Fruit fly (Drosophila melanogaster) whole organism, embryonic: Measurements from ENCODE around the gene htk.

Experiments used
- Awh ChIP-seq: fragments of 200-800 bp; sonication (Bioruptor generic); IDR thresholded peaks from 2 replicates; pipeline ENCODE4, ENCODE4 v1.3.6; 2022; ENCODE audit warnings: missing biosample characterization, missing genetic modification characterization
- B-H1 ChIP-seq: fragments of 200-800 bp; sonication (Bioruptor generic); IDR thresholded peaks from 3 replicates; pipeline ENCODE4 v1.3.6; 2022; ENCODE audit warnings: missing biosample characterization, missing genetic modification characterization
- Bgb ChIP-seq: fragments of 200-800 bp; sonication (Bioruptor generic); IDR thresholded peaks from 2 replicates; pipeline ENCODE4 v1.3.6; 2022; ENCODE audit warnings: missing biosample characterization, missing genetic modification characterization; ENCODE audit not compliant: partially characterized antibody
- CG10147 ChIP-seq: fragments of 200-800 bp; sonication (Bioruptor generic); optimal IDR thresholded peaks from 2 replicates; lab custom pipeline; 2019; ENCODE audit warnings: missing biosample characterization, mild to moderate bottlenecking, missing genetic modification characterization, moderate library complexity
- CG10366 ChIP-seq: fragments of 200-800 bp; sonication (Bioruptor generic); IDR thresholded peaks from 2 replicates; pipeline ENCODE4 v1.3.6; 2022; ENCODE audit warnings: missing biosample characterization, missing genetic modification characterization
- CG10543 ChIP-seq: fragments of 200-800 bp; sonication (Bioruptor generic); optimal IDR thresholded peaks from 3 replicates; lab custom pipeline; 2017; ENCODE audit warnings: missing biosample characterization, mild to moderate bottlenecking, missing genetic modification characterization, moderate library complexity
- CG10654 ChIP-seq: fragments of 200-800 bp; sonication (Bioruptor generic); optimal IDR thresholded peaks from 2 replicates; lab custom pipeline; 2016; ENCODE audit warnings: missing biosample characterization, missing genetic modification characterization
- CG10979 ChIP-seq: fragments of 200-800 bp; sonication (Bioruptor generic); optimal IDR thresholded peaks from 2 replicates; lab custom pipeline; 2018; ENCODE audit warnings: missing biosample characterization, mild to moderate bottlenecking, missing genetic modification characterization, moderate library complexity
- CG11093 ChIP-seq: fragments of 200-800 bp; sonication (Bioruptor generic); IDR thresholded peaks from 3 replicates; pipeline ENCODE4 v1.3.6; 2022; ENCODE audit warnings: missing biosample characterization, missing genetic modification characterization
- CG11456 ChIP-seq: fragments of 200-800 bp; sonication (Bioruptor generic); IDR thresholded peaks from 3 replicates; pipeline ENCODE4 v1.3.6; 2022; ENCODE audit warnings: missing biosample characterization, missing genetic modification characterization
- CG12744 ChIP-seq: fragments of 200-800 bp; sonication (Bioruptor generic); optimal IDR thresholded peaks from 2 replicates; lab custom pipeline; 2016; ENCODE audit warnings: missing biosample characterization, missing genetic modification characterization
- CG13287 ChIP-seq: fragments of 200-800 bp; sonication (Bioruptor generic); IDR thresholded peaks from 2 replicates; pipeline ENCODE4 v1.3.6; 2022; ENCODE audit warnings: missing biosample characterization, missing genetic modification characterization; ENCODE audit not compliant: partially characterized antibody
- CG13424 ChIP-seq: fragments of 200-800 bp; sonication (Bioruptor generic); optimal IDR thresholded peaks from 2 replicates; lab custom pipeline; 2019; ENCODE audit warnings: missing biosample characterization, mild to moderate bottlenecking, missing genetic modification characterization, moderate library complexity
- CG14710 ChIP-seq: fragments of 200-800 bp; sonication (Bioruptor generic); optimal IDR thresholded peaks from 3 replicates; lab custom pipeline; 2019; ENCODE audit warnings: missing biosample characterization, mild to moderate bottlenecking, missing genetic modification characterization, moderate library complexity
- CG15514 ChIP-seq: fragments of 200-800 bp; sonication (Bioruptor generic); optimal IDR thresholded peaks from 3 replicates; lab custom pipeline; 2017; ENCODE audit warnings: missing biosample characterization, missing genetic modification characterization, mild to moderate bottlenecking, moderate library complexity, missing genetic modification reagents
- CG15601 ChIP-seq: fragments of 200-800 bp; sonication (Bioruptor generic); optimal IDR thresholded peaks from 3 replicates; lab custom pipeline; 2019; ENCODE audit warnings: missing biosample characterization, mild to moderate bottlenecking, missing genetic modification characterization, moderate library complexity
- CG1602 ChIP-seq: fragments of 200-800 bp; sonication (Bioruptor generic); optimal IDR thresholded peaks from 3 replicates; lab custom pipeline; 2016; ENCODE audit warnings: missing biosample characterization, missing genetic modification characterization
- CG16813 ChIP-seq: fragments of 200-800 bp; sonication (Bioruptor generic); IDR thresholded peaks from 3 replicates; pipeline ENCODE4 v1.3.6; 2022; ENCODE audit warnings: missing biosample characterization, missing genetic modification characterization; ENCODE audit not compliant: partially characterized antibody
- CG17612 ChIP-seq: fragments of 200-800 bp; sonication (Bioruptor generic); IDR thresholded peaks from 2 replicates; pipeline ENCODE4 v1.3.6; 2022; ENCODE audit warnings: missing biosample characterization, missing genetic modification characterization
- CG18619 ChIP-seq: fragments of 200-800 bp; sonication (Bioruptor generic); optimal IDR thresholded peaks from 3 replicates; lab custom pipeline; 2017; ENCODE audit warnings: missing biosample characterization, mild to moderate bottlenecking, missing genetic modification characterization
- CG2202 ChIP-seq: fragments of 200-800 bp; sonication (Bioruptor generic); optimal IDR thresholded peaks from 2 replicates; lab custom pipeline; 2018; ENCODE audit warnings: missing biosample characterization, mild to moderate bottlenecking, missing genetic modification characterization
- CG2712 ChIP-seq: fragments of 200-800 bp; optimal IDR thresholded peaks from 3 replicates; lab custom pipeline; 2019; ENCODE audit warnings: missing biosample characterization, mild to moderate bottlenecking, missing genetic modification characterization, moderate library complexity
- CG30020 ChIP-seq: fragments of 200-800 bp; optimal IDR thresholded peaks from 2 replicates; lab custom pipeline; 2019; ENCODE audit warnings: missing biosample characterization, mild to moderate bottlenecking, missing genetic modification characterization, moderate library complexity
- CG33557 ChIP-seq: fragments of 200-800 bp; sonication (Bioruptor generic); optimal IDR thresholded peaks from 2 replicates; lab custom pipeline; 2019; ENCODE audit warnings: missing biosample characterization, mild to moderate bottlenecking, missing genetic modification characterization, moderate library complexity
- CG6683 ChIP-seq: fragments of 200-800 bp; sonication (Bioruptor generic); optimal IDR thresholded peaks from 2 replicates; lab custom pipeline; 2017; ENCODE audit warnings: missing biosample characterization, mild to moderate bottlenecking, missing genetic modification characterization, missing genetic modification reagents
- CG6791 ChIP-seq: fragments of 200-800 bp; sonication (Bioruptor generic); IDR thresholded peaks from 3 replicates; pipeline ENCODE4 v1.3.6; 2022; ENCODE audit warnings: missing biosample characterization, missing genetic modification characterization; ENCODE audit not compliant: partially characterized antibody
- CG6813 ChIP-seq: fragments of 200-800 bp; sonication (Bioruptor generic); optimal IDR thresholded peaks from 2 replicates; lab custom pipeline; 2017; ENCODE audit warnings: missing biosample characterization, missing genetic modification characterization, mild to moderate bottlenecking, moderate library complexity, missing genetic modification reagents
- CG9876 ChIP-seq: fragments of 200-800 bp; sonication (Bioruptor generic); optimal IDR thresholded peaks from 2 replicates; lab custom pipeline; 2016; ENCODE audit warnings: missing biosample characterization, missing genetic modification characterization
- Dad ChIP-seq: fragments of 200-800 bp; sonication (Bioruptor generic); optimal IDR thresholded peaks from 3 replicates; lab custom pipeline; 2016; ENCODE audit warnings: missing biosample characterization, missing genetic modification characterization
- Dref ChIP-seq: fragments of 200-800 bp; sonication (Bioruptor generic); IDR thresholded peaks from 2 replicates; pipeline ENCODE4 v1.3.6; 2022; ENCODE audit warnings: missing biosample characterization, missing genetic modification characterization
- H2.0 ChIP-seq: fragments of 200-800 bp; sonication (Bioruptor generic); IDR thresholded peaks from 2 replicates; pipeline ENCODE4 v1.3.6; 2022; ENCODE audit warnings: missing biosample characterization, missing genetic modification characterization
- MESR4 ChIP-seq: fragments of 200-800 bp; sonication (Bioruptor generic); optimal IDR thresholded peaks from 2 replicates; lab custom pipeline; 2018; ENCODE audit warnings: missing biosample characterization, mild to moderate bottlenecking, missing genetic modification characterization, moderate library complexity
- Pdp1 ChIP-seq, 2 experiments: fragments of 200-800 bp; sonication (Bioruptor generic); optimal IDR thresholded peaks; 3 replicates each; lab custom pipeline; 2016; ENCODE audit warnings: missing biosample characterization in 2 of 2, missing genetic modification characterization in 2 of 2, mild to moderate bottlenecking in 1 of 2, moderate library complexity in 1 of 2
- Xbp1 ChIP-seq: fragments of 200-800 bp; sonication (Bioruptor generic); optimal IDR thresholded peaks from 3 replicates; lab custom pipeline; 2016; ENCODE audit warnings: missing biosample characterization, mild to moderate bottlenecking, missing genetic modification characterization
- al ChIP-seq: fragments of 200-800 bp; sonication (Bioruptor generic); IDR thresholded peaks from 2 replicates; pipeline ENCODE4 v1.3.6; 2022; ENCODE audit warnings: missing biosample characterization, missing genetic modification characterization
- bab2 ChIP-seq: fragments of 200-800 bp; sonication (Bioruptor generic); optimal IDR thresholded peaks from 2 replicates; lab custom pipeline; 2016; ENCODE audit warnings: missing biosample characterization, missing genetic modification characterization
- br ChIP-seq: fragments of >200 bp; optimal IDR thresholded peaks from 2 replicates; lab custom pipeline; 2017
- gfzf ChIP-seq: fragments of 200-800 bp; sonication (Bioruptor generic); optimal IDR thresholded peaks from 2 replicates; lab custom pipeline; 2016; ENCODE audit warnings: missing biosample characterization, mild to moderate bottlenecking, missing genetic modification characterization, moderate library complexity
- gsb ChIP-seq: fragments of 200-800 bp; sonication (Bioruptor generic); IDR thresholded peaks from 2 replicates; pipeline ENCODE4 v1.3.6; 2022; ENCODE audit warnings: missing biosample characterization, missing genetic modification characterization
- her ChIP-seq: fragments of 200-800 bp; sonication (Bioruptor generic); optimal IDR thresholded peaks from 2 replicates; lab custom pipeline; 2016; ENCODE audit warnings: missing biosample characterization, missing genetic modification characterization
- knrl ChIP-seq: fragments of 200-800 bp; sonication (Bioruptor generic); IDR thresholded peaks from 3 replicates; pipeline ENCODE4 v1.3.6; 2022; ENCODE audit warnings: missing biosample characterization, missing genetic modification characterization; ENCODE audit not compliant: partially characterized antibody
- nau ChIP-seq: fragments of 200-800 bp; sonication (Bioruptor generic); optimal IDR thresholded peaks from 3 replicates; lab custom pipeline; 2017; ENCODE audit warnings: missing biosample characterization, mild to moderate bottlenecking, missing genetic modification characterization, missing genetic modification reagents
- nmo ChIP-seq: fragments of 200-800 bp; sonication (Bioruptor generic); optimal IDR thresholded peaks from 2 replicates; lab custom pipeline; 2018; ENCODE audit warnings: missing biosample characterization, mild to moderate bottlenecking, missing genetic modification characterization, moderate library complexity
- oc ChIP-seq: fragments of 200-800 bp; sonication (Bioruptor generic); optimal IDR thresholded peaks from 2 replicates; lab custom pipeline; 2018; ENCODE audit warnings: missing biosample characterization, mild to moderate bottlenecking, missing genetic modification characterization, moderate library complexity
- phol ChIP-seq: fragments of 200-800 bp; sonication (Bioruptor generic); optimal IDR thresholded peaks from 3 replicates; lab custom pipeline; 2018; ENCODE audit warnings: missing biosample characterization, mild to moderate bottlenecking, missing genetic modification characterization, moderate library complexity
- pum ChIP-seq: fragments of 200-800 bp; sonication (Bioruptor generic); optimal IDR thresholded peaks from 2 replicates; lab custom pipeline; 2016; ENCODE audit warnings: missing biosample characterization, missing genetic modification characterization
- ssp ChIP-seq: fragments of 200-800 bp; sonication (Bioruptor generic); IDR thresholded peaks from 2 replicates; pipeline ENCODE4 v1.3.6; 2022; ENCODE audit warnings: missing biosample characterization, missing genetic modification characterization
- vnd ChIP-seq: fragments of 200-800 bp; sonication (Bioruptor generic); IDR thresholded peaks from 3 replicates; pipeline ENCODE4 v1.3.6; 2022; ENCODE audit warnings: missing biosample characterization, missing genetic modification characterization; ENCODE audit not compliant: partially characterized antibody
- zfh1 ChIP-seq: fragments of 200-800 bp; sonication (Bioruptor generic); IDR thresholded peaks from 3 replicates; pipeline ENCODE4 v1.3.6; 2022; ENCODE audit warnings: missing biosample characterization, missing genetic modification characterization

Gene htk

DNA sequence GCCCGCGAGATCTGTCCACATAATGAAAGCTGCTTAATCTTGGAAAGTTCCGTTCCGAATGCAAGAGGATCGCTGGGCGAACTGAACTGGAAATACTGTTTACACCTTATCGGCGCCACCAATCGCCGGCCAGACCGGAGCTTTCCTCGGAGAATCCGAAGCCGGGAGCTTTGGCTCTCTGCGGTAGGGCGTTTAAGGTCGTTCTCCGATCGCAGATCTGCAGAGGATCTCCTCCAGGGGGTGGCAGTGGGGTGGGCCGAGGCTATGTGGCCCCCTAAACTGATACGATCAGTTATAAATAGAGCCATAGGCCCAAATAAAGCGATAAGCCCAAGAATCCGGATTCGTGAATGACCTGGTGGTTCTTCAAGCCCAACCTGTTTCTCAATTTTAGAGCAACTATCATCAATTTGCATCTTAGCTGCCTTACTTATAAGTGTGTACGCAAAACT is 13.9 kb downstream of the htk start, which contains the start of gene CG7322 (continued):
- TF ChIP-seq CG18619: no peak
- no peak for TF ChIP-seq gsb (GFP tag; lab: Robert Waterston, UW)
- no peak for TF ChIP-seq CG10366 (GFP tag; lab: Robert Waterston, UW)
- no peak for TF ChIP-seq Awh
- TF ChIP-seq CG11093: no peak
- TF ChIP-seq CG33557 (GFP tag; lab: Kevin White, UChicago): no peak
- TF ChIP-seq CG2202 (tag; lab: Kevin White, UChicago): no peak
- no peak for TF ChIP-seq H2.0 (GFP tag; lab: Robert Waterston, UW)
- no peak for TF ChIP-seq nau (GFP tag; lab: Kevin White, UChicago)
- TF ChIP-seq CG15601: no peak
- no peak for TF ChIP-seq oc
- TF ChIP-seq Dad (GFP tag; lab: Kevin White, UChicago): no peak

dm6 chrX:18857916-18858315 is 14.5 kb downstream of the htk start, which contains the start of gene Usp39:
TSS of gene Usp39 (plus strand) at chrX:18858203.
- no peak for TF ChIP-seq CG12744 (GFP tag; lab: Kevin White, UChicago)
- TF ChIP-seq knrl (GFP tag; lab: Robert Waterston, UW): peak; percentile 53; the same call in 2 of the 3 replicates
- TF ChIP-seq al: no peak
- TF ChIP-seq CG10654: no peak
- TF ChIP-seq CG13287: peak; percentile 53
- peak; percentile 46; the same call in 1 of the 3 replicates for TF ChIP-seq CG11456
- TF ChIP-seq H2.0 (GFP tag; lab: Robert Waterston, UW): no peak
- no peak for TF ChIP-seq br (lab: Kevin White, UChicago)
- TF ChIP-seq Dref (GFP tag; lab: Robert Waterston, UW): peak; percentile 80
- peak; percentile 91 for TF ChIP-seq CG30020 (tag; lab: Kevin White, UChicago)
- TF ChIP-seq gfzf (GFP tag; lab: Kevin White, UChicago): peak; percentile 15
- TF ChIP-seq B-H1: no peak
- peak; percentile 56 for TF ChIP-seq CG15514 (GFP tag; lab: Kevin White, UChicago)
- no peak for TF ChIP-seq pum
- no peak for TF ChIP-seq CG10543 (GFP tag; lab: Kevin White, UChicago)
- peak; percentile 32 for TF ChIP-seq CG2712 (tag; lab: Kevin White, UChicago)
- peak; percentile 51 for TF ChIP-seq nmo (GFP tag; lab: Kevin White, UChicago)
- no peak for TF ChIP-seq CG17612 (GFP tag; lab: Robert Waterston, UW)
- TF ChIP-seq bab2 (GFP tag; lab: Kevin White, UChicago): no peak
- TF ChIP-seq CG16813 (GFP tag; lab: Robert Waterston, UW): peak; percentile 59
- no peak for TF ChIP-seq nau (GFP tag; lab: Kevin White, UChicago)
- peak; percentile 4 for TF ChIP-seq CG10979 (tag; lab: Kevin White, UChicago)
- TF ChIP-seq zfh1 (GFP tag; lab: Robert Waterston, UW): no peak; the same call in 2 of the 3 replicates
- TF ChIP-seq CG6813 (GFP tag; lab: Kevin White, UChicago): no peak
- TF ChIP-seq CG10147 (GFP tag; lab: Kevin White, UChicago): no peak
- TF ChIP-seq phol (tag; lab: Kevin White, UChicago): peak; percentile 55
- TF ChIP-seq CG6791 (GFP tag; lab: Robert Waterston, UW): peak; percentile 82
- peak; percentile 26 for TF ChIP-seq MESR4
- TF ChIP-seq CG6683 (GFP tag; lab: Kevin White, UChicago): no peak
- TF ChIP-seq CG1602 (GFP tag; lab: Kevin White, UChicago): peak; percentile 18
- TF ChIP-seq vnd (GFP tag; lab: Robert Waterston, UW): peak; percentile 52; the same call in 2 of the 3 replicates
- peak; percentile 50 for TF ChIP-seq Xbp1 (GFP tag; lab: Kevin White, UChicago)
- no peak for TF ChIP-seq CG9876 (GFP tag; lab: Kevin White, UChicago)
- TF ChIP-seq CG14710 (tag; lab: Kevin White, UChicago): peak; percentile 68
- peak in 1 of 2 experiments; percentile 2 for TF ChIP-seq Pdp1 (GFP tag; optimal IDR thresholded peaks at IDR 0.05; lab: Kevin White, UChicago)
- TF ChIP-seq her: no peak
- TF ChIP-seq CG13424 (tag; lab: Kevin White, UChicago): peak; percentile 38
- TF ChIP-seq Bgb (GFP tag; lab: Robert Waterston, UW): peak; percentile 75
- TF ChIP-seq ssp: peak; percentile 93
